Worm (Caenorhabditis elegans) whole organism, L1 larva: ENCODE measurements around the gene C25F9.11.

Experiments
- C34B4.2 ChIP-seq: sonication (generic microtip); optimal IDR thresholded peaks from 2 replicates; lab custom pipeline; 2017; ENCODE audit warnings: mild to moderate bottlenecking, missing genetic modification characterization, missing compliant biosample characterization
- aly-2 ChIP-seq: fragments of 150-350 bp; optimal IDR thresholded peaks from 2 replicates; lab custom pipeline; 2014; ENCODE audit warnings: missing biosample characterization, missing genetic modification characterization
- ama-1 ChIP-seq: fragments of 150-350 bp; optimal IDR thresholded peaks from 2 replicates; lab custom pipeline; 2014
- blmp-1 ChIP-seq: fragments of 150-350 bp; optimal IDR thresholded peaks from 2 replicates; lab custom pipeline; 2014; ENCODE audit warnings: missing biosample characterization, missing genetic modification characterization
- ceh-8 ChIP-seq: fragments of 200-800 bp; sonication (Bioruptor generic); optimal IDR thresholded peaks from 2 replicates; lab custom pipeline; 2018; ENCODE audit warnings: mild to moderate bottlenecking, missing genetic modification characterization, moderate library complexity, missing compliant biosample characterization
- ceh-82 ChIP-seq, 3 experiments: fragments of 150-350 bp in 1 of 3; sonication (generic microtip) in 2 of 3; optimal IDR thresholded peaks; 2 replicates each; lab custom pipeline; 2014 to 2017; ENCODE audit warnings: missing biosample characterization in 3 of 3, missing genetic modification characterization in 3 of 3
- efl-1 ChIP-seq, 4 experiments: fragments of 150-350 bp; optimal IDR thresholded peaks in 3 of 4; peaks in 1 of 4; 1 replicate in 1 of 4; 2 replicates in 3 of 4; lab custom pipeline; 2014; ENCODE audit warnings: missing biosample characterization in 2 of 4, missing genetic modification characterization in 2 of 4, missing genetic modification reagents in 2 of 4
- efl-3 ChIP-seq: fragments of 200-800 bp; sonication (Bioruptor generic); optimal IDR thresholded peaks from 2 replicates; lab custom pipeline; 2018; ENCODE audit warnings: mild to moderate bottlenecking, missing genetic modification characterization, missing compliant biosample characterization
- egl-13 ChIP-seq: sonication (generic microtip); optimal IDR thresholded peaks from 2 replicates; lab custom pipeline; 2016; ENCODE audit warnings: missing genotype, missing genetic modification reagents, missing genetic modification characterization, missing compliant biosample characterization
- elt-3 ChIP-seq, 6 experiments: fragments of 150-350 bp in 1 of 6; sonication (generic microtip); optimal IDR thresholded peaks; 2 replicates each; lab custom pipeline; 2017 to 2018; ENCODE audit warnings: missing biosample characterization in 6 of 6, missing genetic modification characterization in 6 of 6, inconsistent platforms in 1 of 6
- fkh-4 ChIP-seq: sonication (generic microtip); optimal IDR thresholded peaks from 2 replicates; lab custom pipeline; 2016; ENCODE audit warnings: missing compliant biosample characterization, missing genetic modification characterization, borderline replicate concordance
- fkh-8 ChIP-seq: sonication (generic microtip); optimal IDR thresholded peaks from 2 replicates; lab custom pipeline; 2016; ENCODE audit warnings: mild to moderate bottlenecking, missing genetic modification characterization, missing compliant biosample characterization
- grh-1 ChIP-seq: fragments of 200-800 bp; sonication (Bioruptor generic); IDR thresholded peaks from 2 replicates; pipeline ENCODE4 v1.3.6; 2022; ENCODE audit warnings: missing genetic modification reagents, missing genetic modification characterization, missing compliant biosample characterization
- hlh-17 ChIP-seq: fragments of 200-800 bp; sonication (Bioruptor generic); optimal IDR thresholded peaks from 2 replicates; lab custom pipeline; 2018; ENCODE audit warnings: missing genetic modification characterization, mild to moderate bottlenecking, missing compliant biosample characterization, moderate library complexity, borderline replicate concordance
- hlh-4 ChIP-seq: sonication (generic microtip); optimal IDR thresholded peaks from 2 replicates; lab custom pipeline; 2016; ENCODE audit warnings: mild to moderate bottlenecking, missing genetic modification characterization, missing compliant biosample characterization
- hpl-2 ChIP-seq: fragments of 150-350 bp; optimal IDR thresholded peaks from 2 replicates; lab custom pipeline; 2014; ENCODE audit warnings: missing biosample characterization, missing genetic modification reagents, missing genetic modification characterization
- isw-1 ChIP-seq: fragments of 200-800 bp; sonication (Bioruptor generic); IDR thresholded peaks from 2 replicates; pipeline ENCODE4 v1.3.6; 2022; ENCODE audit warnings: missing genetic modification characterization, missing compliant biosample characterization
- jun-1 ChIP-seq: fragments of 150-350 bp; optimal IDR thresholded peaks from 2 replicates; lab custom pipeline; 2014; ENCODE audit warnings: missing biosample characterization, missing genetic modification reagents, missing genetic modification characterization
- lin-13 ChIP-seq: fragments of 150-350 bp; optimal IDR thresholded peaks from 2 replicates; lab custom pipeline; 2014; ENCODE audit warnings: missing biosample characterization, missing genetic modification reagents, missing genetic modification characterization
- lsy-2 ChIP-seq, 2 experiments: fragments of 150-350 bp; optimal IDR thresholded peaks; 2 replicates each; lab custom pipeline; 2014; ENCODE audit warnings: missing biosample characterization in 2 of 2, missing genetic modification characterization in 2 of 2
- mab-9 ChIP-seq: fragments of 200-800 bp; sonication (Bioruptor generic); IDR thresholded peaks from 2 replicates; pipeline ENCODE4 v1.3.6; 2022; ENCODE audit warnings: missing genetic modification reagents, missing genetic modification characterization, missing compliant biosample characterization
- mef-2 ChIP-seq: fragments of 150-350 bp; optimal IDR thresholded peaks from 2 replicates; lab custom pipeline; 2014; ENCODE audit warnings: missing biosample characterization, missing genetic modification characterization
- mep-1 ChIP-seq: fragments of 150-350 bp; optimal IDR thresholded peaks from 2 replicates; lab custom pipeline; 2014; ENCODE audit warnings: missing biosample characterization, missing genetic modification characterization
- nhr-12 ChIP-seq: sonication (generic microtip); optimal IDR thresholded peaks from 2 replicates; lab custom pipeline; 2017; ENCODE audit warnings: missing biosample characterization, missing genetic modification characterization
- nhr-237 ChIP-seq: fragments of 150-350 bp; optimal IDR thresholded peaks from 2 replicates; lab custom pipeline; 2014; ENCODE audit warnings: missing biosample characterization, missing genetic modification characterization
- nhr-47 ChIP-seq: sonication (generic microtip); optimal IDR thresholded peaks from 2 replicates; lab custom pipeline; 2016; ENCODE audit warnings: mild to moderate bottlenecking, missing genetic modification characterization, moderate library complexity, missing compliant biosample characterization
- nhr-71 ChIP-seq: sonication (generic microtip); optimal IDR thresholded peaks from 2 replicates; lab custom pipeline; 2016; ENCODE audit warnings: mild to moderate bottlenecking, missing genetic modification characterization, moderate library complexity, missing compliant biosample characterization
- nhr-84 ChIP-seq: sonication (generic microtip); optimal IDR thresholded peaks from 2 replicates; lab custom pipeline; 2017; ENCODE audit warnings: missing biosample characterization, missing genetic modification characterization
- nhr-85 ChIP-seq: sonication (generic microtip); peaks from one replicate; lab custom pipeline; 2016; ENCODE audit warnings: missing genetic modification characterization, inconsistent platforms, missing compliant biosample characterization
- nhr-90 ChIP-seq: sonication (generic microtip); optimal IDR thresholded peaks from 2 replicates; lab custom pipeline; 2016; ENCODE audit warnings: mild to moderate bottlenecking, missing genetic modification characterization, missing compliant biosample characterization; ENCODE audit not compliant: poor library complexity
- pqm-1 ChIP-seq: sonication (generic microtip); optimal IDR thresholded peaks from 3 replicates; lab custom pipeline; 2017; ENCODE audit warnings: missing biosample characterization, missing genetic modification characterization
- snu-23 ChIP-seq: sonication (generic microtip); optimal IDR thresholded peaks from 2 replicates; lab custom pipeline; 2016; ENCODE audit warnings: missing genetic modification characterization, missing compliant biosample characterization
- sptf-1 ChIP-seq: fragments of 150-350 bp; optimal IDR thresholded peaks from 2 replicates; lab custom pipeline; 2014; ENCODE audit warnings: missing biosample characterization, missing genetic modification characterization
- sup-37 ChIP-seq: fragments of 200-800 bp; sonication (Bioruptor generic); optimal IDR thresholded peaks from 2 replicates; lab custom pipeline; 2018; ENCODE audit warnings: mild to moderate bottlenecking, missing genetic modification characterization, missing compliant biosample characterization
- swsn-7 ChIP-seq: sonication (generic microtip); optimal IDR thresholded peaks from 2 replicates; lab custom pipeline; 2016; ENCODE audit warnings: missing genetic modification characterization, missing compliant biosample characterization
- unc-130 ChIP-seq: fragments of 150-350 bp; optimal IDR thresholded peaks from 2 replicates; lab custom pipeline; 2017; ENCODE audit warnings: missing biosample characterization, missing genetic modification characterization, inconsistent platforms
- unc-30 ChIP-seq: sonication (generic microtip); optimal IDR thresholded peaks from 2 replicates; lab custom pipeline; 2017; ENCODE audit warnings: missing biosample characterization, missing genetic modification characterization
- unc-98 ChIP-seq: fragments of 200-800 bp; sonication (Bioruptor generic); IDR thresholded peaks from 2 replicates; pipeline ENCODE4 v1.3.6; 2022; ENCODE audit warnings: missing genetic modification characterization, missing compliant biosample characterization
- vab-15 ChIP-seq: sonication (generic microtip); optimal IDR thresholded peaks from 2 replicates; lab custom pipeline; 2017; ENCODE audit warnings: missing genotype, mild to moderate bottlenecking, missing genetic modification characterization, missing compliant biosample characterization
- zag-1 ChIP-seq: fragments of 150-350 bp; optimal IDR thresholded peaks from 2 replicates; lab custom pipeline; 2014; ENCODE audit warnings: missing biosample characterization, missing genetic modification characterization
- ztf-11 ChIP-seq, 2 experiments: sonication (generic microtip); optimal IDR thresholded peaks; 2 replicates each; lab custom pipeline; 2016 to 2017; ENCODE audit warnings: missing genetic modification characterization in 2 of 2, missing biosample characterization in 1 of 2, missing compliant biosample characterization in 1 of 2

C25F9.11 gene

ce11 chrV:19398882-19399281 lies 34.0 kb downstream of the C25F9.11 start, which contains the start of gene C25F9.13:
TSS of gene C25F9.13 (minus strand) at chrV:19398982.
- TF ChIP-seq elt-3 (tag; optimal IDR thresholded peaks at IDR 0.05; lab: Kevin White, UChicago): no peak
- no peak for TF ChIP-seq zag-1 (tag; lab: Kevin White, UChicago)
- TF ChIP-seq fkh-4 (tag; lab: Kevin White, UChicago): no peak
- no peak for TF ChIP-seq isw-1 (GFP tag; lab: Robert Waterston, UW)
- no peak for TF ChIP-seq unc-98 (GFP tag; lab: Robert Waterston, UW)
- no peak for TF ChIP-seq nhr-47 (tag; lab: Kevin White, UChicago)
- TF ChIP-seq nhr-85 (tag; lab: Kevin White, UChicago): no peak
- TF ChIP-seq ztf-11 (tag; optimal IDR thresholded peaks at IDR 0.05; lab: Kevin White, UChicago): no peak
- TF ChIP-seq nhr-90: no peak
- TF ChIP-seq ama-1 (lab: Kevin White, UChicago): no peak
- TF ChIP-seq jun-1 (tag; lab: Kevin White, UChicago): no peak
- TF ChIP-seq vab-15 (tag; lab: Kevin White, UChicago): no peak
- no peak for TF ChIP-seq ceh-8 (GFP tag; lab: Kevin White, UChicago)
- no peak for TF ChIP-seq sup-37 (GFP tag; lab: Kevin White, UChicago)
- no peak for TF ChIP-seq aly-2
- no peak for TF ChIP-seq mep-1
- no peak for TF ChIP-seq blmp-1 (tag; lab: Kevin White, UChicago)
- TF ChIP-seq nhr-84 (tag; lab: Kevin White, UChicago): no peak

ce11 chrV:19398396-19398795 lies 34.5 kb downstream of the C25F9.11 start:
- no peak for TF ChIP-seq unc-30 (tag; lab: Kevin White, UChicago)

ce11 chrV:19396576-19397313 lies 36.1 kb downstream of the C25F9.11 start:
- TF ChIP-seq nhr-85 (tag; lab: Kevin White, UChicago): peak; percentile 42
- no peak for TF ChIP-seq lin-13 (GFP tag; lab: Kevin White, UChicago)
- no peak for TF ChIP-seq mab-9
- TF ChIP-seq nhr-90: no peak
- TF ChIP-seq C34B4.2 (tag; lab: Kevin White, UChicago): no peak
- TF ChIP-seq pqm-1 (tag; lab: Kevin White, UChicago): no peak
- no peak for TF ChIP-seq nhr-12 (tag; lab: Kevin White, UChicago)
- TF ChIP-seq ama-1 (lab: Kevin White, UChicago): no peak
- TF ChIP-seq efl-1 (optimal IDR thresholded peaks at IDR 0.05; lab: Kevin White, UChicago): no peak
- TF ChIP-seq efl-1 (GFP tag; optimal IDR thresholded peaks at IDR 0.05 in 1 of 2; lab: Kevin White, UChicago): peak in 1 of 2 experiments; percentile 52
- no peak for TF ChIP-seq isw-1 (GFP tag; lab: Robert Waterston, UW)

ce11 chrV:19394750-19395149 lies 38.1 kb downstream of the C25F9.11 start, which contains the start of gene C25F9.8:
TSS of gene C25F9.8 (plus strand) at chrV:19395050.
- no peak for TF ChIP-seq snu-23 (GFP tag; lab: Kevin White, UChicago)
- TF ChIP-seq efl-1 (optimal IDR thresholded peaks at IDR 0.05; lab: Kevin White, UChicago): no peak
- peak in 1 of 2 experiments; percentile 62 for TF ChIP-seq efl-1 (GFP tag; optimal IDR thresholded peaks at IDR 0.05 in 1 of 2; lab: Kevin White, UChicago)

ce11 chrV:19391242-19391641 lies 41.6 kb downstream of the C25F9.11 start:
- TF ChIP-seq grh-1 (GFP tag; lab: Robert Waterston, UW) (no peak), nhr-90 (no peak), nhr-237 (tag; lab: Kevin White, UChicago) (no peak), hlh-4 (tag; lab: Kevin White, UChicago) (no peak), jun-1 (tag; lab: Kevin White, UChicago) (no peak), hpl-2 (GFP tag; lab: Kevin White, UChicago) (no peak), swsn-7 (tag; lab: Kevin White, UChicago) (peak; percentile 31), mep-1 (peak; percentile 15), unc-130 (no peak), efl-1 (optimal IDR thresholded peaks at IDR 0.05; lab: Kevin White, UChicago) (peak; percentile 39 to 47), efl-1 (GFP tag; optimal IDR thresholded peaks at IDR 0.05 in 1 of 2; lab: Kevin White, UChicago) (peak; percentile 8 to 58), nhr-84 (tag; lab: Kevin White, UChicago) (no peak), egl-13 (tag; lab: Kevin White, UChicago) (no peak), nhr-85 (tag; lab: Kevin White, UChicago) (no peak), hlh-17 (GFP tag; lab: Kevin White, UChicago) (no peak), nhr-71 (no peak), mef-2 (tag; lab: Kevin White, UChicago) (no peak), sup-37 (GFP tag; lab: Kevin White, UChicago) (no peak), ceh-82 (tag; optimal IDR thresholded peaks at IDR 0.05; lab: Kevin White, UChicago) (peak in 2 of 3 experiments; percentile 9 to 15), ama-1 (lab: Kevin White, UChicago) (no peak), aly-2 (no peak), sptf-1 (no peak), lsy-2 (tag; optimal IDR thresholded peaks at IDR 0.05; lab: Kevin White, UChicago) (peak; percentile 4 to 27), fkh-8 (tag; lab: Kevin White, UChicago) (peak; percentile 29), efl-3 (no peak)
